Fruit fly (Drosophila melanogaster): ENCODE measurements around the gene Tsp3A.

The Tsp3A gene

DNA sequence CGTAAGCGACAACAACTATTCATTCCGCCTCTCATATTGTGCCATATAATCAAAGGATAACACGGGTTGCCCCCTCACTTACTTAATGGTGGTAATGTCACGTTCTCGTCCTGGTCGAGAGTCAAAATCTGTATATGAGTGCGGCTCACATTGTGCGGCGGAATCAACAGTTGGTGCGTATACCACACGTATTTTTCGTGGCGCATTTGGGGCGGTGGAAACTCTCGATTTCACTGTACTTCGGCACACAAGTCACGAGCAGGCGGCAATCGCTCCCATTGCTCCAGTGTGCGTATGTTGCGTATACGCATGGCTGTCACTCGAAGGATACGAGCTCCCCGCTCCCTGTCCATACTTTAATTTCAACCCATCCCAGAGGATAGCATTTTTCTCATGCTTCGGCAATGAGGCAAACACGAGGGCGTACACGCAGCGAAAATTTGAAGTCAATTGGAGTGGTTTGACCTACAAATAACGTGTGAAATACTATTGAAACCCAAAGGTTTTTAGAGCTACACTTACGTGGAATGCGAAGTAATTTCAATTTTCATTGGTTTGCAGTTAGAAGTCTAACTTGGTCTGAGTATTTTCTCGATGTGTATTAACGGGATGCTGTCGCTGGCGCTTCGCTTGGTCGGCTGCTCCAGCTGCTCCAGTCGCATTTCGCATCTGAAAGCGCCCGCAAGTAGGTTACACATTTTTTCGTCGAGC, 37.6 kb downstream of the Tsp3A start (continued):
- TF ChIP-seq CG18011 (GFP tag; optimal IDR thresholded peaks at IDR 0.05) = peak; percentile 53
- TF ChIP-seq fu2 (GFP tag; optimal IDR thresholded peaks at IDR 0.05) = peak; percentile 70
- TF ChIP-seq h (optimal IDR thresholded peaks at IDR 0.05) = no peak
- no peak for TF ChIP-seq CG2129 (GFP tag; IDR thresholded peaks at IDR 0.05; ENCODE audit: partially characterized antibody)
- TF ChIP-seq CG10431 (GFP tag; optimal IDR thresholded peaks at IDR 0.05) = no peak
- TF ChIP-seq Fer3 (tag; optimal IDR thresholded peaks at IDR 0.05) = peak; percentile 81
- TF ChIP-seq Dbx (GFP tag; IDR thresholded peaks at IDR 0.05) = peak; percentile 91
- TF ChIP-seq chn (GFP tag; optimal IDR thresholded peaks at IDR 0.05) = peak; percentile 29
- no peak for TF ChIP-seq Spps (tag; optimal IDR thresholded peaks at IDR 0.05)
- TF ChIP-seq Atf6 (GFP tag; IDR thresholded peaks at IDR 0.05) = peak; percentile 85
- no peak for TF ChIP-seq ato (GFP tag; IDR thresholded peaks at IDR 0.05; ENCODE audit: partially characterized antibody)
- peak; percentile 27 for TF ChIP-seq CG4328 (GFP tag; optimal IDR thresholded peaks at IDR 0.05)
- TF ChIP-seq cg (GFP tag; optimal IDR thresholded peaks at IDR 0.05) = no peak
- peak; percentile 43 for TF ChIP-seq CG3163 (GFP tag; optimal IDR thresholded peaks at IDR 0.05)
- TF ChIP-seq crol (GFP tag; IDR thresholded peaks at IDR 0.05) = no peak
- peak; percentile 33 for TF ChIP-seq CrebB (tag; optimal IDR thresholded peaks at IDR 0.05)
- TF ChIP-seq hbn (GFP tag; IDR thresholded peaks at IDR 0.05; ENCODE audit: partially characterized antibody) = no peak
- TF ChIP-seq Nf-YC (tag; optimal IDR thresholded peaks at IDR 0.05) = peak; percentile 39
- no peak for TF ChIP-seq insv (GFP tag; optimal IDR thresholded peaks at IDR 0.05)
- TF ChIP-seq pan (optimal IDR thresholded peaks at IDR 0.05) = no peak
- TF ChIP-seq pan (GFP tag; optimal IDR thresholded peaks at IDR 0.05 in 1 of 2, IDR thresholded peaks at IDR 0.05 in 1 of 2) = peak in 1 of 2 experiments; percentile 85
- peak; percentile 75; the same call in 1 of the 2 replicates for TF ChIP-seq Oaz (GFP tag; IDR thresholded peaks at IDR 0.05)
- no peak for TF ChIP-seq croc (GFP tag; conservative IDR thresholded peaks at IDR 0.05)
- no peak for TF ChIP-seq ftz-f1 (GFP tag; optimal IDR thresholded peaks at IDR 0.05)
- TF ChIP-seq fd3F (GFP tag; optimal IDR thresholded peaks at IDR 0.05) = peak; percentile 58
- TF ChIP-seq Dip2 (GFP tag; IDR thresholded peaks at IDR 0.05) = no peak
- no peak for TF ChIP-seq C15 (GFP tag; IDR thresholded peaks at IDR 0.05)
- peak; percentile 25; the same call in 1 of the 2 replicates for TF ChIP-seq peb (GFP tag; IDR thresholded peaks at IDR 0.05)
- TF ChIP-seq gcm (GFP tag; optimal IDR thresholded peaks at IDR 0.05) = no peak
- peak; percentile 10 for TF ChIP-seq CG6654 (GFP tag; optimal IDR thresholded peaks at IDR 0.05)
- TF ChIP-seq phol (tag; optimal IDR thresholded peaks at IDR 0.05) = peak; percentile 59
- peak; percentile 39 for TF ChIP-seq Blimp-1 (GFP tag; optimal IDR thresholded peaks at IDR 0.05)
- no peak for TF ChIP-seq Doc3 (GFP tag; IDR thresholded peaks at IDR 0.05; ENCODE audit: partially characterized antibody)
- peak; percentile 81 for TF ChIP-seq CG13624 (GFP tag; optimal IDR thresholded peaks at IDR 0.05)
- TF ChIP-seq CG8765 (GFP tag; IDR thresholded peaks at IDR 0.05) = peak; percentile 47; the same call in 1 of the 2 replicates
- no peak for TF ChIP-seq CG10565 (GFP tag; optimal IDR thresholded peaks at IDR 0.05)
- peak; percentile 74 for TF ChIP-seq CG9609 (GFP tag; optimal IDR thresholded peaks at IDR 0.05)
- peak in 1 of 2 experiments; percentile 11 for TF ChIP-seq Eip74EF (GFP tag; optimal IDR thresholded peaks at IDR 0.05)
- no peak for TF ChIP-seq usp (GFP tag; optimal IDR thresholded peaks at IDR 0.05)
- peak; percentile 85 for TF ChIP-seq Ada2b (GFP tag; IDR thresholded peaks at IDR 0.05)
- TF ChIP-seq amos (GFP tag; IDR thresholded peaks at IDR 0.05; ENCODE audit: partially characterized antibody) = no peak
- no peak for TF ChIP-seq sqz (GFP tag; optimal IDR thresholded peaks at IDR 0.05)
- TF ChIP-seq CG10267 (tag; optimal IDR thresholded peaks at IDR 0.05) = peak; percentile 52
- no peak for TF ChIP-seq twi (tag; optimal IDR thresholded peaks at IDR 0.05)
- TF ChIP-seq dysf (GFP tag; IDR thresholded peaks at IDR 0.05) = peak; percentile 88
- TF ChIP-seq trh (GFP tag; optimal IDR thresholded peaks at IDR 0.05) = peak; percentile 43
- peak; percentile 71 for TF ChIP-seq CG6689 (GFP tag; IDR thresholded peaks at IDR 0.05)
- no peak for TF ChIP-seq pros (GFP tag; optimal IDR thresholded peaks at IDR 0.05)
- peak; percentile 61 to 70 for TF ChIP-seq chif (GFP tag; optimal IDR thresholded peaks at IDR 0.05)
- TF ChIP-seq CG17385 (GFP tag; optimal IDR thresholded peaks at IDR 0.05) = peak; percentile 71
